Fruit fly (Drosophila melanogaster): Measurements from ENCODE around the gene att-ORFB.
A peak's percentile ranks its signal among the peaks of the same experiment; 100 is the strongest.

Gene att-ORFB

dm6 chr3R:20596337-20596962, 42.2 kb upstream of the att-ORFB start:
- no peak for TF ChIP-seq Met (GFP tag; optimal IDR thresholded peaks at IDR 0.05)
- no peak for TF ChIP-seq Sox15 (GFP tag; optimal IDR thresholded peaks at IDR 0.05)
- TF ChIP-seq OdsH (GFP tag; optimal IDR thresholded peaks at IDR 0.05), result no peak
- no peak for TF ChIP-seq Gug (GFP tag; IDR thresholded peaks at IDR 0.05)
- no peak for TF ChIP-seq vri (GFP tag; optimal IDR thresholded peaks at IDR 0.05)
- TF ChIP-seq dac (GFP tag; optimal IDR thresholded peaks at IDR 0.05), result no peak
- no peak for TF ChIP-seq Smox (GFP tag; optimal IDR thresholded peaks at IDR 0.05)
- TF ChIP-seq Eip78C (GFP tag), result no peak
- TF ChIP-seq CG16779 (tag; optimal IDR thresholded peaks at IDR 0.05), result no peak
- TF ChIP-seq CG4318 (GFP tag; optimal IDR thresholded peaks at IDR 0.05), result no peak
- no peak for TF ChIP-seq CG8632 (GFP tag; optimal IDR thresholded peaks at IDR 0.05)
- no peak for TF ChIP-seq CG6276 (GFP tag; optimal IDR thresholded peaks at IDR 0.05)
- no peak for TF ChIP-seq CG10669 (GFP tag; optimal IDR thresholded peaks at IDR 0.05)
- no peak for TF ChIP-seq achi (GFP tag; optimal IDR thresholded peaks at IDR 0.05)

dm6 chr3R:20595901-20596300, 41.7 kb upstream of the att-ORFB start:
- no peak for TF ChIP-seq lz (GFP tag; optimal IDR thresholded peaks at IDR 0.05)
- no peak for TF ChIP-seq Ets96B (tag; optimal IDR thresholded peaks at IDR 0.05)
- no peak for TF ChIP-seq CG6808 (GFP tag; optimal IDR thresholded peaks at IDR 0.05)
- no peak for TF ChIP-seq CG6854 (GFP tag; optimal IDR thresholded peaks at IDR 0.05)
- no peak for TF ChIP-seq CG3919 (GFP tag; optimal IDR thresholded peaks at IDR 0.05)
- no peak for TF ChIP-seq Eip75B (GFP tag; optimal IDR thresholded peaks at IDR 0.05)
- TF ChIP-seq Gug (GFP tag; IDR thresholded peaks at IDR 0.05), result no peak
- TF ChIP-seq Hr39 (GFP tag; optimal IDR thresholded peaks at IDR 0.05), result no peak
- no peak for TF ChIP-seq CG32006 (GFP tag; optimal IDR thresholded peaks at IDR 0.05)
- TF ChIP-seq Sox15 (GFP tag; optimal IDR thresholded peaks at IDR 0.05), result no peak
- TF ChIP-seq CG15336 (GFP tag; IDR thresholded peaks at IDR 0.05), result no peak
- no peak for TF ChIP-seq fd85E (GFP tag; optimal IDR thresholded peaks at IDR 0.05)
- no peak for TF ChIP-seq CG6276 (GFP tag; optimal IDR thresholded peaks at IDR 0.05)

dm6 chr3R:20595145-20595812, 41.1 kb upstream of the att-ORFB start:
- TF ChIP-seq fd59A (GFP tag; optimal IDR thresholded peaks at IDR 0.05) (no peak), CG6276 (GFP tag; optimal IDR thresholded peaks at IDR 0.05) (peak; percentile 12), CG6808 (GFP tag; optimal IDR thresholded peaks at IDR 0.05) (no peak), salr (GFP tag; optimal IDR thresholded peaks at IDR 0.05) (peak in 1 of 2 experiments; percentile 5), CG31627 (GFP tag; optimal IDR thresholded peaks at IDR 0.05) (no peak), Met (GFP tag; optimal IDR thresholded peaks at IDR 0.05) (no peak), CG11902 (GFP tag; optimal IDR thresholded peaks at IDR 0.05) (no peak), Hr39 (GFP tag; optimal IDR thresholded peaks at IDR 0.05) (no peak), Eip78C (GFP tag) (peak; percentile 66), svp (GFP tag) (no peak), CG32006 (GFP tag; optimal IDR thresholded peaks at IDR 0.05) (peak; percentile 27), CG8632 (GFP tag; optimal IDR thresholded peaks at IDR 0.05) (no peak), Lpt (GFP tag; optimal IDR thresholded peaks at IDR 0.05) (no peak)

dm6 chr3R:20594194-20595144, 40.3 kb upstream of the att-ORFB start:
- TF ChIP-seq Hr39 (GFP tag; optimal IDR thresholded peaks at IDR 0.05), result peak; percentile 49
- TF ChIP-seq cyc (GFP tag; optimal IDR thresholded peaks at IDR 0.05), result peak; percentile 74
- TF ChIP-seq CG32006 (GFP tag; optimal IDR thresholded peaks at IDR 0.05), result peak; percentile 91
- TF ChIP-seq ss (GFP tag; optimal IDR thresholded peaks at IDR 0.05), result peak; percentile 92 to 94
- TF ChIP-seq Gug (GFP tag; IDR thresholded peaks at IDR 0.05), result peak; percentile 74
- peak; percentile 42 for TF ChIP-seq CG31627 (GFP tag; optimal IDR thresholded peaks at IDR 0.05)
- peak; percentile 90 for TF ChIP-seq acj6 (GFP tag; optimal IDR thresholded peaks at IDR 0.05)
- TF ChIP-seq fd59A (GFP tag; optimal IDR thresholded peaks at IDR 0.05), result peak; percentile 80
- peak; percentile 88 for TF ChIP-seq CG6792 (GFP tag; optimal IDR thresholded peaks at IDR 0.05)
- TF ChIP-seq Eip78C (GFP tag), result peak; percentile 98
- TF ChIP-seq CG8632 (GFP tag; optimal IDR thresholded peaks at IDR 0.05), result peak; percentile 92
- TF ChIP-seq CG6808 (GFP tag; optimal IDR thresholded peaks at IDR 0.05), result peak; percentile 91
- TF ChIP-seq CG6276 (GFP tag; optimal IDR thresholded peaks at IDR 0.05), result peak; percentile 69
- TF ChIP-seq CG8119 (GFP tag; IDR thresholded peaks at IDR 0.05), result peak; percentile 94
- peak; percentile 94 for TF ChIP-seq CG3032 (tag; optimal IDR thresholded peaks at IDR 0.05)
- no peak for TF ChIP-seq Hr38 (GFP tag; optimal IDR thresholded peaks at IDR 0.05)
- peak; percentile 70 for TF ChIP-seq dac (GFP tag; optimal IDR thresholded peaks at IDR 0.05)
- peak; percentile 95 for TF ChIP-seq CG10631 (GFP tag; optimal IDR thresholded peaks at IDR 0.05)
- TF ChIP-seq Ets96B (tag; optimal IDR thresholded peaks at IDR 0.05), result peak; percentile 95
- peak; percentile 68 for TF ChIP-seq lz (GFP tag; optimal IDR thresholded peaks at IDR 0.05)
- TF ChIP-seq CG1621 (tag; optimal IDR thresholded peaks at IDR 0.05), result peak; percentile 65
- TF ChIP-seq pdm3 (GFP tag; optimal IDR thresholded peaks at IDR 0.05), result peak; percentile 68

Data from whole organism, prepupa.